Fruit fly (Drosophila melanogaster) ovary, adult (tissue): ENCODE data around the gene danr.

Source experiments
- CG17801 ChIP-seq: fragments of 200-800 bp; optimal IDR thresholded peaks from 2 replicates; lab custom pipeline; 2019; ENCODE audit warnings: missing biosample characterization, mild to moderate bottlenecking, missing genetic modification characterization, moderate library complexity; ENCODE audit not compliant: partially characterized antibody

The danr gene

dm6 chr3R:25167407-25168191 lies 29.7 kb downstream of the danr start:
- TF ChIP-seq CG17801 (GFP tag; lab: Kevin White, UChicago), result no peak

dm6 chr3R:25168259-25168972 lies 30.5 kb downstream of the danr start:
- TF ChIP-seq CG17801 (GFP tag; lab: Kevin White, UChicago), result no peak

dm6 chr3R:25172353-25172752 lies 34.5 kb downstream of the danr start:
- TF ChIP-seq CG17801 (GFP tag; lab: Kevin White, UChicago), result no peak

dm6 chr3R:25172976-25173375 lies 35.1 kb downstream of the danr start:
- no peak for TF ChIP-seq CG17801 (GFP tag; lab: Kevin White, UChicago)

- TF ChIP-seq CG17801 (GFP tag; lab: Kevin White, UChicago), result no peak
Observed at dm6 chr3R:25174244-25174643, 36.4 kb downstream of the danr start.

- no peak for TF ChIP-seq CG17801 (GFP tag; lab: Kevin White, UChicago)
Observed at dm6 chr3R:25176517-25176916, 38.6 kb downstream of the danr start.

dm6 chr3R:25177429-25177828 lies 39.6 kb downstream of the danr start:
- no peak for TF ChIP-seq CG17801 (GFP tag; lab: Kevin White, UChicago)

- TF ChIP-seq CG17801 (GFP tag; lab: Kevin White, UChicago), result no peak
Observed at dm6 chr3R:25178521-25178920, 40.6 kb downstream of the danr start.

dm6 chr3R:25181424-25181823 lies 43.6 kb downstream of the danr start:
- no peak for TF ChIP-seq CG17801 (GFP tag; lab: Kevin White, UChicago)

dm6 chr3R:25183484-25184442 lies 45.9 kb downstream of the danr start, which contains the start of gene dan:
Gene dan, plus strand, starts transcription at chr3R:25184383.
- no peak for TF ChIP-seq CG17801 (GFP tag; lab: Kevin White, UChicago)

dm6 chr3R:25184540-25184939 lies 46.7 kb downstream of the danr start:
- TF ChIP-seq CG17801 (GFP tag; lab: Kevin White, UChicago), result no peak

- no peak for TF ChIP-seq CG17801 (GFP tag; lab: Kevin White, UChicago)
Observed at dm6 chr3R:25188990-25189389, 51.1 kb downstream of the danr start.
